Worm (Caenorhabditis elegans) whole organism, L3 larva: ENCODE measurements around the gene nceh-1.

Source experiments
- ZK546.5 ChIP-seq: sonication (generic microtip); optimal IDR thresholded peaks from 2 replicates; lab custom pipeline; 2017; ENCODE audit warnings: missing biosample characterization, missing genetic modification characterization
- aly-2 ChIP-seq: fragments of 150-350 bp; optimal IDR thresholded peaks from 2 replicates; lab custom pipeline; 2014; ENCODE audit warnings: missing biosample characterization, missing genetic modification characterization
- elt-1 ChIP-seq: fragments of 150-350 bp; optimal IDR thresholded peaks from 2 replicates; lab custom pipeline; 2014; ENCODE audit warnings: missing biosample characterization, missing genetic modification characterization
- skn-1 ChIP-seq: fragments of 150-350 bp; optimal IDR thresholded peaks from 2 replicates; lab custom pipeline; 2014; ENCODE audit warnings: missing biosample characterization, missing genetic modification characterization
- snpc-4 ChIP-seq: fragments of 150-350 bp; optimal IDR thresholded peaks from 2 replicates; lab custom pipeline; 2014; ENCODE audit warnings: missing biosample characterization, missing genetic modification characterization

- no peak for TF ChIP-seq skn-1
- no peak for TF ChIP-seq elt-1 (tag; lab: Kevin White, UChicago)
- TF ChIP-seq aly-2 (tag; lab: Kevin White, UChicago) = no peak
- no peak for TF ChIP-seq ZK546.5 (tag; lab: Kevin White, UChicago)
- TF ChIP-seq snpc-4 (tag; lab: Kevin White, UChicago) = no peak
Observed at ce11 chrV:19405276-19405815, 28.1 kb downstream of the nceh-1 start, which contains the start of the genes C25F9.6 and C25F9.10.
